Fruit fly (Drosophila melanogaster) whole organism, embryonic: ENCODE results near the gene Eno.

Source experiments
- Awh ChIP-seq: fragments of 200-800 bp; sonication (Bioruptor generic); IDR thresholded peaks from 2 replicates; pipeline ENCODE4, ENCODE4 v1.3.6; 2022; ENCODE audit warnings: missing biosample characterization, missing genetic modification characterization
- CG10147 ChIP-seq: fragments of 200-800 bp; sonication (Bioruptor generic); optimal IDR thresholded peaks from 2 replicates; lab custom pipeline; 2019; ENCODE audit warnings: missing biosample characterization, mild to moderate bottlenecking, missing genetic modification characterization, moderate library complexity
- CG10462 ChIP-seq: fragments of 200-800 bp; sonication (Bioruptor generic); optimal IDR thresholded peaks from 2 replicates; lab custom pipeline; 2016; ENCODE audit warnings: missing biosample characterization, missing genetic modification characterization
- CG1233 ChIP-seq: fragments of 200-800 bp; sonication (Bioruptor generic); optimal IDR thresholded peaks from 4 replicates; lab custom pipeline; 2018; ENCODE audit warnings: missing biosample characterization, mild to moderate bottlenecking, missing genetic modification characterization
- CG12942 ChIP-seq: fragments of 200-800 bp; sonication (Bioruptor generic); optimal IDR thresholded peaks from 3 replicates; lab custom pipeline; 2016; ENCODE audit warnings: missing biosample characterization, missing genetic modification characterization
- CG16863 ChIP-seq: fragments of 200-800 bp; sonication (Bioruptor generic); optimal IDR thresholded peaks from 3 replicates; lab custom pipeline; 2016; ENCODE audit warnings: missing biosample characterization, missing genetic modification characterization
- CG17359 ChIP-seq: fragments of 200-800 bp; sonication (Bioruptor generic); optimal IDR thresholded peaks from 3 replicates; lab custom pipeline; 2018; ENCODE audit warnings: missing biosample characterization, mild to moderate bottlenecking, missing genetic modification characterization, moderate library complexity
- CG17568 ChIP-seq: fragments of 200-800 bp; sonication (Bioruptor generic); optimal IDR thresholded peaks from 2 replicates; lab custom pipeline; 2018; ENCODE audit warnings: missing biosample characterization, mild to moderate bottlenecking, missing genetic modification characterization, moderate library complexity
- CG18476 ChIP-seq: fragments of 200-800 bp; sonication (Bioruptor generic); optimal IDR thresholded peaks from 2 replicates; lab custom pipeline; 2016; ENCODE audit warnings: missing biosample characterization, mild to moderate bottlenecking, missing genetic modification characterization
- CG18619 ChIP-seq: fragments of 200-800 bp; sonication (Bioruptor generic); optimal IDR thresholded peaks from 3 replicates; lab custom pipeline; 2017; ENCODE audit warnings: missing biosample characterization, mild to moderate bottlenecking, missing genetic modification characterization
- CG30403 ChIP-seq: fragments of 200-800 bp; sonication (Bioruptor generic); optimal IDR thresholded peaks from 3 replicates; lab custom pipeline; 2016; ENCODE audit warnings: missing biosample characterization, missing genetic modification characterization
- CG32532 ChIP-seq: fragments of 200-800 bp; sonication (Bioruptor generic); IDR thresholded peaks from 2 replicates; pipeline ENCODE4 v1.3.6; 2022; ENCODE audit warnings: missing biosample characterization, missing genetic modification characterization
- CG42726 ChIP-seq: fragments of 200-800 bp; sonication (Bioruptor generic); IDR thresholded peaks from 2 replicates; pipeline ENCODE4 v1.3.6; 2022; ENCODE audit warnings: missing biosample characterization, missing genetic modification characterization; ENCODE audit not compliant: partially characterized antibody
- CG4820 ChIP-seq: fragments of 200-800 bp; sonication (Bioruptor generic); optimal IDR thresholded peaks from 3 replicates; lab custom pipeline; 2016; ENCODE audit warnings: missing biosample characterization, missing genetic modification characterization
- CG6254 ChIP-seq: fragments of 200-800 bp; sonication (Bioruptor generic); optimal IDR thresholded peaks from 3 replicates; lab custom pipeline; 2017; ENCODE audit warnings: mild to moderate bottlenecking, missing biosample characterization, missing genetic modification reagents, missing genetic modification characterization
- Deaf1 ChIP-seq: fragments of 200-800 bp; optimal IDR thresholded peaks from 3 replicates; lab custom pipeline; 2019; ENCODE audit warnings: missing biosample characterization, mild to moderate bottlenecking, missing genetic modification characterization, moderate library complexity
- Dp ChIP-seq: fragments of 200-800 bp; sonication (Bioruptor generic); optimal IDR thresholded peaks from 2 replicates; lab custom pipeline; 2018; ENCODE audit warnings: missing biosample characterization, mild to moderate bottlenecking, missing genetic modification characterization, moderate library complexity
- Dref ChIP-seq: fragments of 200-800 bp; sonication (Bioruptor generic); IDR thresholded peaks from 2 replicates; pipeline ENCODE4 v1.3.6; 2022; ENCODE audit warnings: missing biosample characterization, missing genetic modification characterization
- Fer2 ChIP-seq: fragments of 200-800 bp; sonication (Bioruptor generic); optimal IDR thresholded peaks from 2 replicates; lab custom pipeline; 2018; ENCODE audit warnings: missing biosample characterization, mild to moderate bottlenecking, missing genetic modification characterization, moderate library complexity
- Hr78 ChIP-seq, 2 experiments: fragments of 200-800 bp in 1 of 2; fragments of >200 bp in 1 of 2; sonication (Bioruptor generic) in 1 of 2; optimal IDR thresholded peaks; 2 replicates each; lab custom pipeline; 2017 to 2019; ENCODE audit warnings: missing biosample characterization in 2 of 2, missing genetic modification characterization in 2 of 2, mild to moderate bottlenecking in 1 of 2, moderate library complexity in 1 of 2
- Lim3 ChIP-seq: fragments of 200-800 bp; sonication (Bioruptor generic); IDR thresholded peaks from 2 replicates; pipeline ENCODE4 v1.3.6; 2022; ENCODE audit warnings: missing biosample characterization, missing genetic modification characterization
- Max ChIP-seq: fragments of 200-800 bp; sonication (Bioruptor generic); optimal IDR thresholded peaks from 2 replicates; lab custom pipeline; 2016; ENCODE audit warnings: missing biosample characterization, mild to moderate bottlenecking, missing genetic modification characterization
- Opbp ChIP-seq: fragments of 200-800 bp; sonication (Bioruptor generic); IDR thresholded peaks from 3 replicates; pipeline ENCODE4 v1.3.6; 2022; ENCODE audit warnings: missing biosample characterization, missing genetic modification characterization; ENCODE audit not compliant: partially characterized antibody
- Sry-β ChIP-seq: fragments of 200-800 bp; sonication (Bioruptor generic); optimal IDR thresholded peaks from 2 replicates; lab custom pipeline; 2018; ENCODE audit warnings: missing biosample characterization, mild to moderate bottlenecking, missing genetic modification characterization, moderate library complexity
- Tbp ChIP-seq: fragments of >200 bp; optimal IDR thresholded peaks from 2 replicates; lab custom pipeline; 2018; ENCODE audit warnings: missing biosample characterization, missing genetic modification characterization
- Vsx1 ChIP-seq: fragments of 200-800 bp; sonication (Bioruptor generic); optimal IDR thresholded peaks from 2 replicates; lab custom pipeline; 2017; ENCODE audit warnings: missing biosample characterization, mild to moderate bottlenecking, missing genetic modification characterization, missing genetic modification reagents
- br ChIP-seq: fragments of >200 bp; optimal IDR thresholded peaks from 2 replicates; lab custom pipeline; 2017
- chn ChIP-seq: fragments of 200-800 bp; sonication (Bioruptor generic); optimal IDR thresholded peaks from 2 replicates; lab custom pipeline; 2016; ENCODE audit warnings: missing biosample characterization, missing genetic modification characterization
- danr ChIP-seq: fragments of 200-800 bp; sonication (Bioruptor generic); IDR thresholded peaks from 2 replicates; pipeline ENCODE4 v1.3.6; 2022; ENCODE audit warnings: missing biosample characterization, missing genetic modification characterization
- fd64A ChIP-seq: fragments of 200-800 bp; sonication (Bioruptor generic); optimal IDR thresholded peaks from 3 replicates; lab custom pipeline; 2018; ENCODE audit warnings: missing biosample characterization, mild to moderate bottlenecking, missing genetic modification characterization
- gcm ChIP-seq: fragments of 200-800 bp; sonication (Bioruptor generic); optimal IDR thresholded peaks from 2 replicates; lab custom pipeline; 2019; ENCODE audit warnings: missing biosample characterization, mild to moderate bottlenecking, missing genetic modification characterization, moderate library complexity
- gem ChIP-seq: fragments of 200-800 bp; sonication (Bioruptor generic); optimal IDR thresholded peaks from 2 replicates; lab custom pipeline; 2019; ENCODE audit warnings: missing biosample characterization, mild to moderate bottlenecking, missing genetic modification characterization, moderate library complexity
- gfzf ChIP-seq: fragments of 200-800 bp; sonication (Bioruptor generic); optimal IDR thresholded peaks from 2 replicates; lab custom pipeline; 2016; ENCODE audit warnings: missing biosample characterization, mild to moderate bottlenecking, missing genetic modification characterization, moderate library complexity
- gro ChIP-seq: fragments of 200-800 bp; sonication (Bioruptor generic); optimal IDR thresholded peaks from 2 replicates; lab custom pipeline; 2016; ENCODE audit warnings: missing biosample characterization, missing genetic modification characterization
- h ChIP-seq: fragments of >200 bp; optimal IDR thresholded peaks from 2 replicates; lab custom pipeline; 2017
- her ChIP-seq: fragments of 200-800 bp; sonication (Bioruptor generic); optimal IDR thresholded peaks from 2 replicates; lab custom pipeline; 2016; ENCODE audit warnings: missing biosample characterization, missing genetic modification characterization
- jing ChIP-seq: fragments of 200-800 bp; sonication (Bioruptor generic); optimal IDR thresholded peaks from 2 replicates; lab custom pipeline; 2018; ENCODE audit warnings: missing biosample characterization, mild to moderate bottlenecking, missing genetic modification characterization
- lov ChIP-seq, 2 experiments: fragments of 200-800 bp in 1 of 2; fragments of >200 bp in 1 of 2; sonication (Bioruptor generic) in 1 of 2; IDR thresholded peaks in 1 of 2; optimal IDR thresholded peaks in 1 of 2; 2 replicates in 1 of 2; 3 replicates in 1 of 2; pipeline versions ENCODE4 v1.3.6 to Lab custom; 2017 to 2022; ENCODE audit warnings: missing biosample characterization in 1 of 2, missing genetic modification characterization in 1 of 2
- mirr ChIP-seq: fragments of 200-800 bp; sonication (Bioruptor generic); optimal IDR thresholded peaks from 3 replicates; lab custom pipeline; 2018; ENCODE audit warnings: missing biosample characterization, mild to moderate bottlenecking, missing genetic modification characterization
- nau ChIP-seq: fragments of 200-800 bp; sonication (Bioruptor generic); optimal IDR thresholded peaks from 3 replicates; lab custom pipeline; 2017; ENCODE audit warnings: missing biosample characterization, mild to moderate bottlenecking, missing genetic modification characterization, missing genetic modification reagents
- nom ChIP-seq: fragments of 200-800 bp; sonication (Bioruptor generic); optimal IDR thresholded peaks from 2 replicates; lab custom pipeline; 2017; ENCODE audit warnings: missing biosample characterization, missing genetic modification characterization, mild to moderate bottlenecking, moderate library complexity, missing genetic modification reagents
- oc ChIP-seq: fragments of 200-800 bp; sonication (Bioruptor generic); optimal IDR thresholded peaks from 2 replicates; lab custom pipeline; 2018; ENCODE audit warnings: missing biosample characterization, mild to moderate bottlenecking, missing genetic modification characterization, moderate library complexity
- pan ChIP-seq, 4 experiments: fragments of >200 bp in 3 of 4; fragments of 200-800 bp in 1 of 4; sonication (Bioruptor generic) in 1 of 4; optimal IDR thresholded peaks in 3 of 4; IDR thresholded peaks in 1 of 4; 2 replicates each; pipeline versions ENCODE4 v1.3.6 to Lab custom; 2017 to 2022; ENCODE audit warnings: missing biosample characterization in 2 of 4, missing genetic modification characterization in 2 of 4, mixed read lengths in 1 of 4
- peb ChIP-seq: fragments of 200-800 bp; sonication (Bioruptor generic); IDR thresholded peaks from 2 replicates; pipeline ENCODE4 v1.3.6; 2022; ENCODE audit warnings: missing biosample characterization, missing genetic modification characterization
- pho ChIP-seq: fragments of 200-800 bp; sonication (Bioruptor generic); optimal IDR thresholded peaks from 2 replicates; lab custom pipeline; 2016; ENCODE audit warnings: missing biosample characterization, missing genetic modification characterization
- prd ChIP-seq, 3 experiments: fragments of >200 bp in 2 of 3; fragments of 200-800 bp in 1 of 3; sonication (Bioruptor generic) in 1 of 3; optimal IDR thresholded peaks in 2 of 3; IDR thresholded peaks in 1 of 3; 2 replicates in 2 of 3; 3 replicates in 1 of 3; pipeline versions ENCODE4 v1.3.6 to Lab custom; 2017 to 2022; ENCODE audit warnings: missing biosample characterization in 1 of 3, missing genetic modification characterization in 1 of 3
- sr ChIP-seq: fragments of 200-800 bp; sonication (Bioruptor generic); IDR thresholded peaks from 3 replicates; pipeline ENCODE4 v1.3.6; 2022; ENCODE audit warnings: missing biosample characterization, missing genetic modification characterization
- ttk ChIP-seq: fragments of 200-800 bp; sonication (Bioruptor generic); IDR thresholded peaks from 2 replicates; pipeline ENCODE4 v2.1.2; 2022; ENCODE audit warnings: missing biosample characterization, missing genetic modification characterization
- wdn ChIP-seq: fragments of 200-800 bp; sonication (Bioruptor generic); IDR thresholded peaks from 2 replicates; pipeline ENCODE4 v1.3.6; 2022; ENCODE audit warnings: missing biosample characterization, missing genetic modification characterization

Eno gene

dm6 chr2L:1715699-1716333 is 13.6 kb downstream of the Eno start, which contains the start of gene frtz (continued):
- TF ChIP-seq CG17568 (GFP tag; lab: Kevin White, UChicago): no peak
- no peak for TF ChIP-seq Max (GFP tag; lab: Kevin White, UChicago)
- no peak for TF ChIP-seq CG12942 (GFP tag; lab: Kevin White, UChicago)
- TF ChIP-seq CG1233 (GFP tag; lab: Kevin White, UChicago): no peak
- no peak for TF ChIP-seq Hr78 (GFP tag; optimal IDR thresholded peaks at IDR 0.05; lab: Kevin White, UChicago)
- TF ChIP-seq gcm: no peak
- no peak for TF ChIP-seq CG16863
- no peak for TF ChIP-seq lov (optimal IDR thresholded peaks at IDR 0.05; lab: Kevin White, UChicago)
- TF ChIP-seq lov (GFP tag; IDR thresholded peaks at IDR 0.05; lab: Robert Waterston, UW): no peak
- TF ChIP-seq Fer2 (tag; lab: Kevin White, UChicago): no peak
- peak; percentile 82 for TF ChIP-seq CG42726 (GFP tag; lab: Robert Waterston, UW)
- no peak for TF ChIP-seq nom (GFP tag; lab: Kevin White, UChicago)
- TF ChIP-seq oc (tag; lab: Kevin White, UChicago): no peak
- no peak for TF ChIP-seq peb (GFP tag; lab: Robert Waterston, UW)
- TF ChIP-seq gro (GFP tag; lab: Kevin White, UChicago): no peak
- no peak for TF ChIP-seq pan (optimal IDR thresholded peaks at IDR 0.05; lab: Kevin White, UChicago)
- TF ChIP-seq pan (GFP tag; optimal IDR thresholded peaks at IDR 0.05 in 1 of 2, IDR thresholded peaks at IDR 0.05 in 1 of 2): no peak
- peak; percentile 51 for TF ChIP-seq gfzf (GFP tag; lab: Kevin White, UChicago)
- TF ChIP-seq h: no peak
- TF ChIP-seq mirr (GFP tag; lab: Kevin White, UChicago): no peak
- TF ChIP-seq br (lab: Kevin White, UChicago): no peak
- TF ChIP-seq CG18619 (GFP tag; lab: Kevin White, UChicago): no peak
- no peak for TF ChIP-seq CG10462 (GFP tag; lab: Kevin White, UChicago)
- TF ChIP-seq fd64A (GFP tag; lab: Kevin White, UChicago): no peak
- peak; percentile 92 for TF ChIP-seq Opbp (GFP tag; lab: Robert Waterston, UW)
- no peak for TF ChIP-seq danr (GFP tag; lab: Robert Waterston, UW)
- no peak for TF ChIP-seq Deaf1 (tag; lab: Kevin White, UChicago)
- TF ChIP-seq prd (optimal IDR thresholded peaks at IDR 0.05; lab: Kevin White, UChicago): no peak
- no peak for TF ChIP-seq prd (GFP tag; IDR thresholded peaks at IDR 0.05; lab: Robert Waterston, UW)
- TF ChIP-seq her (GFP tag; lab: Kevin White, UChicago): no peak
- TF ChIP-seq Tbp: no peak
- TF ChIP-seq Sry-β (GFP tag; lab: Kevin White, UChicago): no peak
- no peak for TF ChIP-seq CG30403 (GFP tag; lab: Kevin White, UChicago)
- TF ChIP-seq gem (tag; lab: Kevin White, UChicago): no peak
- no peak for TF ChIP-seq Awh (GFP tag; lab: Robert Waterston, UW)
- TF ChIP-seq Dref (GFP tag; lab: Robert Waterston, UW): peak; percentile 53
- no peak for TF ChIP-seq Vsx1 (GFP tag; lab: Kevin White, UChicago)
- peak; percentile 19 for TF ChIP-seq pho (GFP tag; lab: Kevin White, UChicago)
- TF ChIP-seq chn: no peak
- TF ChIP-seq CG17359 (tag; lab: Kevin White, UChicago): no peak
- TF ChIP-seq nau: no peak
- TF ChIP-seq jing (GFP tag; lab: Kevin White, UChicago): no peak
- peak; percentile 19; the same call in 1 of the 2 replicates for TF ChIP-seq CG32532 (GFP tag; lab: Robert Waterston, UW)
- TF ChIP-seq ttk (GFP tag; lab: Robert Waterston, UW): no peak
- TF ChIP-seq CG10147 (GFP tag; lab: Kevin White, UChicago): no peak
- no peak for TF ChIP-seq CG18476 (GFP tag; lab: Kevin White, UChicago)
- 0 out of 2 replicates have a peak, but pooled peaks have one; percentile 9 for TF ChIP-seq wdn (GFP tag; lab: Robert Waterston, UW)
- no peak for TF ChIP-seq CG6254 (GFP tag; lab: Kevin White, UChicago)
- TF ChIP-seq Dp (GFP tag; lab: Kevin White, UChicago): peak; percentile 37
- no peak for TF ChIP-seq Lim3 (GFP tag; lab: Robert Waterston, UW)
- TF ChIP-seq CG4820 (GFP tag; lab: Kevin White, UChicago): no peak
- no peak for TF ChIP-seq sr (GFP tag; lab: Robert Waterston, UW)
